Fruit fly (Drosophila melanogaster): Measurements from ENCODE around the gene CG8003.

Gene CG8003

DNA sequence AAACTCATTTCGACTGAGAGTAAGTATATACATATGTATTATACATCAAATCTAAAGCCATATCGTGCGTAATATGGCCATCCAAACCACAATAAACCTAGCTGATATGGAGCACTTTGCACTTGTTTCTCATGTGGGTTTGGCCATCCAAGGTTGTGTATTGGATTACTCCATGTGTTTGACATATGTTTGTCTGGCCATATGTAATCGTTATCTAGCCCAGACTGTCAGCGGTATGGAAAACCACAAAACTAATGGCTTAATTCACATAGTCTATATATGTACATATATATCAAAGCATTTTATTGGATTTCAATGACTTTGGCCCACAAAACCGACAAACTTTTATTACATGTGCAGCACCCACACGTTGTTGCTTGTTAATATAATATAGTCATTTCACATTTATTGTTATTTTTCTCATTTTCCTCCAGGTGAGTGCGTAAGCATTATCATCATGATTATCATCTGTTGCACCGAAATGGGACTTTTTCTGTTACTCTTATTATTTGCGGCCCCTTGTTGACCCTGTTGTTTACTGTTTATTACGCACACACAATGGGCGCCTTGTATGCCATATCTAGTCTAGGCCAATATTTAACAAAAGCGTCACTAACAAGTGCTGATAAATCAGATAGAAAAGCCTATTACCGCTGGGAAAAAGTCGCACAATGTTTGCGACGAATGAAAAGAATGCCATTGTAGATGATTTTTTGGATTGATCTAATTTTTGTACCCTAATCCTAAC, 4.7 kb upstream of the CG8003 start (continued):
- TF ChIP-seq twi (tag; optimal IDR thresholded peaks at IDR 0.05) = peak; percentile 97
- TF ChIP-seq CG4360 (GFP tag; IDR thresholded peaks at IDR 0.05) = peak; percentile 27; the same call in 1 of the 2 replicates
- TF ChIP-seq lmd (GFP tag; IDR thresholded peaks at IDR 0.05) = no peak
- TF ChIP-seq Rx (GFP tag; IDR thresholded peaks at IDR 0.05) = no peak
- TF ChIP-seq slbo (GFP tag; IDR thresholded peaks at IDR 0.05) = peak; percentile 29; the same call in 1 of the 2 replicates
- TF ChIP-seq CG18599 (GFP tag; optimal IDR thresholded peaks at IDR 0.05) = peak; percentile 78
- no peak; the same call in 1 of the 2 replicates for TF ChIP-seq ara (GFP tag; IDR thresholded peaks at IDR 0.05)
- TF ChIP-seq CG10979 (tag; optimal IDR thresholded peaks at IDR 0.05) = peak; percentile 5
- TF ChIP-seq Spps (tag; optimal IDR thresholded peaks at IDR 0.05) = peak; percentile 24
- peak; percentile 45 for TF ChIP-seq CG3163 (GFP tag; optimal IDR thresholded peaks at IDR 0.05)
- TF ChIP-seq ATbp (GFP tag; optimal IDR thresholded peaks at IDR 0.05) = peak; percentile 94
- no peak for TF ChIP-seq hkb (optimal IDR thresholded peaks at IDR 0.05)
- TF ChIP-seq hkb (GFP tag; IDR thresholded peaks at IDR 0.05) = peak; percentile 76
- peak; percentile 46 for TF ChIP-seq nom (GFP tag; optimal IDR thresholded peaks at IDR 0.05)
- no peak for TF ChIP-seq CG10959 (GFP tag; IDR thresholded peaks at IDR 0.05)
- TF ChIP-seq CG6765 (GFP tag; optimal IDR thresholded peaks at IDR 0.05) = peak; percentile 77
- peak; percentile 77 for TF ChIP-seq Atf6 (GFP tag; IDR thresholded peaks at IDR 0.05)
- peak; percentile 61 for TF ChIP-seq tup (GFP tag; optimal IDR thresholded peaks at IDR 0.05)
- no peak for TF ChIP-seq Sin3A (optimal IDR thresholded peaks at IDR 0.05)
- peak; percentile 16 for TF ChIP-seq Myb (GFP tag; optimal IDR thresholded peaks at IDR 0.05)
- TF ChIP-seq Dad (GFP tag; optimal IDR thresholded peaks at IDR 0.05) = peak; percentile 11
- no peak for TF ChIP-seq dimm (GFP tag; IDR thresholded peaks at IDR 0.05)
- TF ChIP-seq CHES-1-like (GFP tag; optimal IDR thresholded peaks at IDR 0.05) = peak; percentile 49
- no peak for TF ChIP-seq yki (optimal IDR thresholded peaks at IDR 0.05)
- peak; percentile 34 for TF ChIP-seq D19A (tag; optimal IDR thresholded peaks at IDR 0.05)
- no peak for TF ChIP-seq crol (GFP tag; IDR thresholded peaks at IDR 0.05)
- peak; percentile 61 for TF ChIP-seq CG15514 (GFP tag; optimal IDR thresholded peaks at IDR 0.05)
- peak; percentile 64; the same call in 1 of the 2 replicates for TF ChIP-seq seq (GFP tag; IDR thresholded peaks at IDR 0.05)
- TF ChIP-seq Atf-2 (GFP tag; optimal IDR thresholded peaks at IDR 0.05) = peak; percentile 32
- TF ChIP-seq CG4282 (GFP tag; optimal IDR thresholded peaks at IDR 0.05) = no peak
- TF ChIP-seq Bgb (GFP tag; IDR thresholded peaks at IDR 0.05; ENCODE audit: partially characterized antibody) = no peak
- no peak for TF ChIP-seq dati (GFP tag; IDR thresholded peaks at IDR 0.05)
- peak; percentile 84 for TF ChIP-seq Vsx1 (GFP tag; optimal IDR thresholded peaks at IDR 0.05)
- no peak for TF ChIP-seq CG8478 (optimal IDR thresholded peaks at IDR 0.05)
- TF ChIP-seq CG12659 (GFP tag; optimal IDR thresholded peaks at IDR 0.05) = peak; percentile 47
- no peak for TF ChIP-seq CG17802 (tag; optimal IDR thresholded peaks at IDR 0.05)
- no peak for TF ChIP-seq CG14860 (GFP tag; IDR thresholded peaks at IDR 0.05; ENCODE audit: partially characterized antibody)
- peak; percentile 78 for TF ChIP-seq schlank (tag; optimal IDR thresholded peaks at IDR 0.05)
- TF ChIP-seq zen2 (GFP tag; IDR thresholded peaks at IDR 0.05; ENCODE audit: partially characterized antibody) = no peak
- TF ChIP-seq CG2199 (GFP tag; IDR thresholded peaks at IDR 0.05) = no peak
- peak; percentile 69 for TF ChIP-seq fd3F (GFP tag; optimal IDR thresholded peaks at IDR 0.05)
- TF ChIP-seq Hr39 (optimal IDR thresholded peaks at IDR 0.05) = no peak
- TF ChIP-seq Hey (tag; optimal IDR thresholded peaks at IDR 0.05) = peak; percentile 60
- no peak for TF ChIP-seq pros (GFP tag; optimal IDR thresholded peaks at IDR 0.05)
- TF ChIP-seq CG4730 (GFP tag; IDR thresholded peaks at IDR 0.05) = no peak
- TF ChIP-seq CG8765 (GFP tag; IDR thresholded peaks at IDR 0.05) = no peak
- no peak for TF ChIP-seq abd-A (tag; optimal IDR thresholded peaks at IDR 0.05)
- peak; percentile 48 for TF ChIP-seq NfI (GFP tag; optimal IDR thresholded peaks at IDR 0.05)
- no peak for TF ChIP-seq CG30431 (GFP tag; optimal IDR thresholded peaks at IDR 0.05)
- TF ChIP-seq CG1832 (GFP tag; optimal IDR thresholded peaks at IDR 0.05) = no peak
- no peak for TF ChIP-seq HmgD (GFP tag; optimal IDR thresholded peaks at IDR 0.05)

All from whole organism, embryonic.